Worm (Caenorhabditis elegans) whole organism, early embryonic: ENCODE measurements around the gene acr-7.
A peak's percentile ranks its signal among the peaks of the same experiment; 100 is the strongest.

Experiments used
- B0310.2 ChIP-seq: sonication (generic microtip); optimal IDR thresholded peaks from 2 replicates; lab custom pipeline; 2016; ENCODE audit warnings: mild to moderate bottlenecking, missing genetic modification characterization, missing compliant biosample characterization
- F13C5.2 ChIP-seq: sonication (generic microtip); optimal IDR thresholded peaks from 2 replicates; lab custom pipeline; 2017; ENCODE audit warnings: mild to moderate bottlenecking, missing genetic modification characterization, inconsistent platforms, missing compliant biosample characterization
- aly-1 ChIP-seq: sonication (generic microtip); optimal IDR thresholded peaks from 2 replicates; lab custom pipeline; 2016; ENCODE audit warnings: missing genetic modification characterization, missing compliant biosample characterization
- ama-1 ChIP-seq: fragments of 150-350 bp; optimal IDR thresholded peaks from 2 replicates; lab custom pipeline; 2014
- ceh-13 ChIP-seq: fragments of 200-800 bp; sonication (Bioruptor generic); optimal IDR thresholded peaks from 2 replicates; lab custom pipeline; 2018; ENCODE audit warnings: mild to moderate bottlenecking, missing genetic modification characterization, missing compliant biosample characterization
- ceh-36 ChIP-seq: sonication (generic microtip); optimal IDR thresholded peaks from 2 replicates; lab custom pipeline; 2016; ENCODE audit warnings: missing genetic modification characterization, inconsistent platforms, missing compliant biosample characterization
- ets-7 ChIP-seq: sonication (generic microtip); optimal IDR thresholded peaks from 2 replicates; lab custom pipeline; 2016; ENCODE audit warnings: missing genotype, missing genetic modification characterization, missing compliant biosample characterization
- flt-1 ChIP-seq: fragments of 200-800 bp; sonication (Bioruptor generic); IDR thresholded peaks from 2 replicates; pipeline ENCODE4 v1.3.6; 2022; ENCODE audit warnings: missing genetic modification characterization, missing compliant biosample characterization
- hmbx-1 ChIP-seq: sonication (generic microtip); optimal IDR thresholded peaks from 2 replicates; lab custom pipeline; 2016; ENCODE audit warnings: mild to moderate bottlenecking, missing genetic modification characterization, missing compliant biosample characterization
- hmg-4 ChIP-seq: fragments of 200-800 bp; sonication (Bioruptor generic); optimal IDR thresholded peaks from 2 replicates; lab custom pipeline; 2018; ENCODE audit warnings: mild to moderate bottlenecking, missing genetic modification characterization, missing compliant biosample characterization
- hnd-1 ChIP-seq: sonication (generic microtip); optimal IDR thresholded peaks from 2 replicates; lab custom pipeline; 2016; ENCODE audit warnings: missing genetic modification characterization, missing compliant biosample characterization
- pes-1 ChIP-seq: fragments of 200-800 bp; sonication (Bioruptor generic); IDR thresholded peaks from 2 replicates; pipeline ENCODE4 v1.3.6; 2022; ENCODE audit warnings: missing genetic modification reagents, missing genetic modification characterization, missing compliant biosample characterization
- scrt-1 ChIP-seq: fragments of 200-800 bp; sonication (Bioruptor generic); IDR thresholded peaks from 2 replicates; pipeline ENCODE4 v1.3.6; 2022; ENCODE audit warnings: missing genetic modification characterization, missing compliant biosample characterization
- sea-1 ChIP-seq: fragments of 200-800 bp; sonication (Bioruptor generic); conservative IDR thresholded peaks from 2 replicates; pipeline ENCODE4 v1.3.6; 2022; ENCODE audit warnings: missing genetic modification characterization, missing compliant biosample characterization
- tbx-11 ChIP-seq: fragments of 200-800 bp; sonication (Bioruptor generic); IDR thresholded peaks from 2 replicates; pipeline ENCODE4 v1.3.6; 2022; ENCODE audit warnings: missing genetic modification characterization, missing compliant biosample characterization
- tbx-37 ChIP-seq: fragments of 200-800 bp; sonication (Bioruptor generic); conservative IDR thresholded peaks from 2 replicates; pipeline ENCODE4 v1.3.6; 2022; ENCODE audit warnings: missing genetic modification reagents, missing genetic modification characterization, missing compliant biosample characterization
- tra-4 ChIP-seq: sonication (generic microtip); optimal IDR thresholded peaks from 2 replicates; lab custom pipeline; 2017; ENCODE audit warnings: missing genetic modification characterization, missing compliant biosample characterization

Gene acr-7

ce11 chrII:7816163-7816776 lies 33.3 kb downstream of the acr-7 start, which contains the start of gene cki-2:
Gene cki-2 (plus strand): TSS chrII:7816499.
- TF ChIP-seq scrt-1 (GFP tag; lab: Robert Waterston, UW) (no peak), B0310.2 (tag; lab: Kevin White, UChicago) (no peak), hmg-4 (no peak), sea-1 (GFP tag; lab: Robert Waterston, UW) (no peak), ceh-13 (GFP tag; lab: Kevin White, UChicago) (no peak), ets-7 (tag; lab: Kevin White, UChicago) (no peak), aly-1 (tag; lab: Kevin White, UChicago) (no peak), hnd-1 (tag; lab: Kevin White, UChicago) (no peak), tbx-37 (GFP tag; lab: Robert Waterston, UW) (no peak), hmbx-1 (tag; lab: Kevin White, UChicago) (no peak), ama-1 (no peak), tra-4 (tag; lab: Kevin White, UChicago) (no peak), ceh-36 (no peak), tbx-11 (no peak), F13C5.2 (tag; lab: Kevin White, UChicago) (no peak), flt-1 (GFP tag; lab: Robert Waterston, UW) (no peak), pes-1 (GFP tag; lab: Robert Waterston, UW) (no peak)

- no peak for TF ChIP-seq flt-1 (GFP tag; lab: Robert Waterston, UW)
- TF ChIP-seq ets-7 (tag; lab: Kevin White, UChicago) = peak; percentile 83
- TF ChIP-seq hmg-4 = no peak
- no peak for TF ChIP-seq ama-1
- no peak for TF ChIP-seq tbx-11
- TF ChIP-seq F13C5.2 (tag; lab: Kevin White, UChicago) = no peak
Measured at ce11 chrII:7815406-7815805, 34.2 kb downstream of the acr-7 start.

- TF ChIP-seq scrt-1 (GFP tag; lab: Robert Waterston, UW) (no peak), tbx-37 (GFP tag; lab: Robert Waterston, UW) (no peak), hnd-1 (tag; lab: Kevin White, UChicago) (no peak), sea-1 (GFP tag; lab: Robert Waterston, UW) (no peak), ama-1 (no peak)
Measured at ce11 chrII:7814915-7815314, 34.7 kb downstream of the acr-7 start.

ce11 chrII:7814215-7814614 lies 35.4 kb downstream of the acr-7 start:
- TF ChIP-seq hmg-4 (peak; percentile 52), tbx-11 (no peak)

ce11 chrII:7813645-7814044 lies 36.0 kb downstream of the acr-7 start:
- no peak for TF ChIP-seq hnd-1 (tag; lab: Kevin White, UChicago)
- no peak for TF ChIP-seq aly-1 (tag; lab: Kevin White, UChicago)
- TF ChIP-seq sea-1 (GFP tag; lab: Robert Waterston, UW) = no peak
- TF ChIP-seq tbx-37 (GFP tag; lab: Robert Waterston, UW) = no peak

- no peak for TF ChIP-seq B0310.2 (tag; lab: Kevin White, UChicago)
- 0 out of 2 replicates have a peak, but pooled peaks have one; percentile 40 for TF ChIP-seq sea-1 (GFP tag; lab: Robert Waterston, UW)
- peak; percentile 46 for TF ChIP-seq hmg-4
Measured at ce11 chrII:7813237-7813636, 36.4 kb downstream of the acr-7 start.

- TF ChIP-seq sea-1 (GFP tag; lab: Robert Waterston, UW) = no peak; the same call in 1 of the 2 replicates
- TF ChIP-seq flt-1 (GFP tag; lab: Robert Waterston, UW) = no peak
- no peak for TF ChIP-seq ets-7 (tag; lab: Kevin White, UChicago)
- TF ChIP-seq ama-1 = no peak
- no peak for TF ChIP-seq tbx-37 (GFP tag; lab: Robert Waterston, UW)
- TF ChIP-seq F13C5.2 (tag; lab: Kevin White, UChicago) = no peak
- no peak for TF ChIP-seq hnd-1 (tag; lab: Kevin White, UChicago)
- peak; percentile 46 for TF ChIP-seq B0310.2 (tag; lab: Kevin White, UChicago)
- no peak for TF ChIP-seq tra-4 (tag; lab: Kevin White, UChicago)
- peak; percentile 34 for TF ChIP-seq ceh-36
- no peak for TF ChIP-seq scrt-1 (GFP tag; lab: Robert Waterston, UW)
- TF ChIP-seq hmg-4 = peak; percentile 29
- TF ChIP-seq aly-1 (tag; lab: Kevin White, UChicago) = no peak
- TF ChIP-seq pes-1 (GFP tag; lab: Robert Waterston, UW) = no peak
- no peak for TF ChIP-seq ceh-13 (GFP tag; lab: Kevin White, UChicago)
- no peak for TF ChIP-seq tbx-11
- TF ChIP-seq hmbx-1 (tag; lab: Kevin White, UChicago) = peak; percentile 3
Measured at ce11 chrII:7812332-7812731, 37.3 kb downstream of the acr-7 start.

- 0 out of 2 replicates have a peak, but pooled peaks have one; percentile 40 for TF ChIP-seq flt-1 (GFP tag; lab: Robert Waterston, UW)
- TF ChIP-seq F13C5.2 (tag; lab: Kevin White, UChicago) = no peak
- TF ChIP-seq B0310.2 (tag; lab: Kevin White, UChicago) = peak; percentile 44
- no peak for TF ChIP-seq hnd-1 (tag; lab: Kevin White, UChicago)
- no peak for TF ChIP-seq tbx-11
- peak; percentile 72 for TF ChIP-seq hmg-4
- 0 out of 2 replicates have a peak, but pooled peaks have one; percentile 49 for TF ChIP-seq sea-1 (GFP tag; lab: Robert Waterston, UW)
- TF ChIP-seq aly-1 (tag; lab: Kevin White, UChicago) = peak; percentile 81
- no peak for TF ChIP-seq tra-4 (tag; lab: Kevin White, UChicago)
- TF ChIP-seq pes-1 (GFP tag; lab: Robert Waterston, UW) = peak; percentile 50
- TF ChIP-seq scrt-1 (GFP tag; lab: Robert Waterston, UW) = 0 out of 2 replicates have a peak, but pooled peaks have one; percentile 43
- TF ChIP-seq ets-7 (tag; lab: Kevin White, UChicago) = no peak
- TF ChIP-seq ceh-36 = peak; percentile 36
- no peak for TF ChIP-seq hmbx-1 (tag; lab: Kevin White, UChicago)
- TF ChIP-seq tbx-37 (GFP tag; lab: Robert Waterston, UW) = no peak
- TF ChIP-seq ceh-13 (GFP tag; lab: Kevin White, UChicago) = no peak
- TF ChIP-seq ama-1 = no peak
Measured at ce11 chrII:7810869-7811543, 38.6 kb downstream of the acr-7 start, which contains the start of gene cki-1. Gene cki-1 (plus strand): TSS chrII:7811240.
